Worm (Caenorhabditis elegans): ENCODE data around the gene spk-1.

DNA sequence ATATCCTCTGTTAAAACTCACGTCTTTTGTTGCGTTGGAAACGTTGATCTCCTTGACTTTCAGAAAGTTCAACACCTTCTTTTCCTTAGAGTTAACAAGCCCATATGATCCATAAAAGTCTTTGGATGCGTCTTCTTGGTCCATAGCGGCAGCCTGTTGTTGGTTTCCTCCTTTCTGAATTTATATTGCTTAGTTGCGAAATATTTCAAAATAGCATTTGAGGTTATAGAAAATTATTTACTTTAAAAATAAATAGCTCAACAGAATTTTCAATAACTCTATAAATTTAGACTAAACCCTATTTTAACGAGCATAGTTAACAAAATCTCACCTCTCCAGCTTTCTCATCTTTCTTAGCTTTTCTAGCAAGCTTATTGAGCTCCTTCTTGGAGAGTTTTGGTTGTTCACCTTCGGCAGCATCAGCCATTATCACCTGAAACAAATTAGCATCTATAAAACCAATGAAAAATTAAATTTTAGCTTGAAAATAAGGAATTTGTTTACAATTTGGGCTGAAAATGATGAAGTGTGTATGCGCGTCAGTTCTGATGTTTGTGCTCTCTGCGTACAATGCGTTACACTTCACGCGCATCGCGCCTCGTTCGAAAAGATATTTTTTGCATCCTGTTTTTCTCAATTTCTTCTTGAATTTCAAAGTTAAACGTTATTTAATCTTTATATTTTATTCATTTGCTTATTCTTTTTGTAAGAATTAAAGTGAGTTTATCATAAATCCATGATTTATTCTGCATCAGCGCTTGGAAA is 34.6 kb downstream of the spk-1 start, which contains the start of the genes dars-1 and ctr-9:
- TF ChIP-seq dpl-1 (GFP tag; optimal IDR thresholded peaks at IDR 0.05) (no peak), F37B4.10 (GFP tag; IDR thresholded peaks at IDR 0.05) (no peak), lin-40 (tag; optimal IDR thresholded peaks at IDR 0.05) (no peak), dox-1 (GFP tag; IDR thresholded peaks at IDR 0.05) (no peak), ceh-40 (GFP tag; IDR thresholded peaks at IDR 0.05) (no peak), lir-1 (GFP tag; conservative IDR thresholded peaks at IDR 0.05) (no peak), ama-1 (optimal IDR thresholded peaks at IDR 0.05) (no peak), ama-1 (GFP tag; optimal IDR thresholded peaks at IDR 0.05) (no peak), lsl-1 (GFP tag; optimal IDR thresholded peaks at IDR 0.05) (no peak), attf-3 (GFP tag; conservative IDR thresholded peaks at IDR 0.05) (no peak), snpc-4 (GFP tag; optimal IDR thresholded peaks at IDR 0.05) (no peak), snpc-4 (tag; optimal IDR thresholded peaks at IDR 0.05) (no peak), Y79H2A.3 (GFP tag; conservative IDR thresholded peaks at IDR 0.05) (no peak), pha-4 (tag; optimal IDR thresholded peaks at IDR 0.05) (no peak), Y67H2A.10 (GFP tag; conservative IDR thresholded peaks at IDR 0.05) (no peak)
